Worm (Caenorhabditis elegans) whole organism, L4 larva: ENCODE data around the gene R74.7.

ENCODE experiments used
- F49E8.2 ChIP-seq: sonication (generic microtip); optimal IDR thresholded peaks from 2 replicates; lab custom pipeline; 2016; ENCODE audit warnings: missing compliant biosample characterization, mild to moderate bottlenecking, missing genetic modification characterization, borderline replicate concordance
- R02D3.7 ChIP-seq: fragments of 150-350 bp; sonication (generic microtip); optimal IDR thresholded peaks from 3 replicates; lab custom pipeline; 2014; ENCODE audit warnings: missing biosample characterization, missing genetic modification characterization
- T20F7.1 ChIP-seq: fragments of 200-800 bp; sonication (Bioruptor generic); optimal IDR thresholded peaks from 2 replicates; lab custom pipeline; 2018; ENCODE audit warnings: mild to moderate bottlenecking, missing genetic modification characterization, missing compliant biosample characterization
- T26A8.4 ChIP-seq: fragments of 200-800 bp; sonication (Bioruptor generic); IDR thresholded peaks from 2 replicates; pipeline ENCODE4 v1.3.6; 2022; ENCODE audit warnings: missing genetic modification characterization, missing compliant biosample characterization
- aha-1 ChIP-seq: fragments of 150-350 bp; peaks from one replicate; lab custom pipeline; 2014; ENCODE audit warnings: missing biosample characterization, missing genetic modification characterization
- aly-2 ChIP-seq: sonication (generic microtip); optimal IDR thresholded peaks from 2 replicates; lab custom pipeline; 2018; ENCODE audit warnings: missing biosample characterization, missing genetic modification characterization
- arid-1 ChIP-seq: fragments of 200-800 bp; sonication (Bioruptor generic); conservative IDR thresholded peaks from 2 replicates; pipeline ENCODE4 v1.3.6; 2022; ENCODE audit warnings: missing genetic modification reagents, missing genetic modification characterization, missing compliant biosample characterization
- ceh-20 ChIP-seq: fragments of 200-800 bp; sonication (Bioruptor generic); IDR thresholded peaks from 2 replicates; pipeline ENCODE4 v1.3.6; 2022; ENCODE audit warnings: missing genetic modification reagents, missing genetic modification characterization, missing compliant biosample characterization
- ceh-28 ChIP-seq: fragments of 150-350 bp; optimal IDR thresholded peaks from 2 replicates; lab custom pipeline; 2014; ENCODE audit warnings: missing biosample characterization, missing genetic modification reagents, missing genetic modification characterization
- ceh-32 ChIP-seq: sonication (generic microtip); optimal IDR thresholded peaks from 2 replicates; lab custom pipeline; 2016; ENCODE audit warnings: mild to moderate bottlenecking, missing genetic modification characterization, missing compliant biosample characterization; ENCODE audit not compliant: poor library complexity
- ceh-44 ChIP-seq: fragments of 200-800 bp; sonication (Bioruptor generic); IDR thresholded peaks from 2 replicates; pipeline ENCODE4 v1.3.6; 2022; ENCODE audit warnings: missing genetic modification reagents, missing genetic modification characterization, missing compliant biosample characterization
- ceh-82 ChIP-seq: sonication (generic microtip); optimal IDR thresholded peaks from 2 replicates; lab custom pipeline; 2017; ENCODE audit warnings: missing biosample characterization, missing genetic modification characterization
- daf-12 ChIP-seq: fragments of 150-350 bp; optimal IDR thresholded peaks from 2 replicates; lab custom pipeline; 2014; ENCODE audit warnings: missing biosample characterization, missing genetic modification reagents, missing genetic modification characterization
- duxl-1 ChIP-seq: sonication (generic microtip); optimal IDR thresholded peaks from 2 replicates; lab custom pipeline; 2016; ENCODE audit warnings: mild to moderate bottlenecking, missing genetic modification characterization, moderate library complexity, missing compliant biosample characterization; ENCODE audit not compliant: poor library complexity
- dve-1 ChIP-seq: sonication (generic microtip); optimal IDR thresholded peaks from 2 replicates; lab custom pipeline; 2017; ENCODE audit warnings: antibody characterized with exemption, mild to moderate bottlenecking, missing genetic modification characterization, missing compliant biosample characterization; ENCODE audit not compliant: insufficient read depth
- hif-1 ChIP-seq, 2 experiments: sonication (generic microtip); optimal IDR thresholded peaks; 2 replicates each; lab custom pipeline; 2016 to 2017; ENCODE audit warnings: missing compliant biosample characterization in 2 of 2, missing genetic modification characterization in 2 of 2, missing genetic modification reagents in 2 of 2, missing genotype in 2 of 2, mild to moderate bottlenecking in 1 of 2
- hmg-1.1 ChIP-seq: fragments of 200-800 bp; sonication (Bioruptor generic); IDR thresholded peaks from 2 replicates; pipeline ENCODE4 v1.3.6; 2022; ENCODE audit warnings: missing genetic modification reagents, missing genetic modification characterization, missing compliant biosample characterization
- lin-38 ChIP-seq: fragments of 200-800 bp; sonication (Bioruptor generic); IDR thresholded peaks from 2 replicates; pipeline ENCODE4 v1.3.6; 2022; ENCODE audit warnings: missing genetic modification reagents, missing genetic modification characterization, missing compliant biosample characterization
- lin-39 ChIP-seq: fragments of 150-350 bp; optimal IDR thresholded peaks from 2 replicates; lab custom pipeline; 2014; ENCODE audit warnings: missing biosample characterization, missing genetic modification reagents, missing genetic modification characterization
- madf-9 ChIP-seq: fragments of 200-800 bp; sonication (Bioruptor generic); conservative IDR thresholded peaks from 2 replicates; pipeline ENCODE4 v1.3.6; 2022; ENCODE audit warnings: missing genetic modification reagents, missing genetic modification characterization, missing compliant biosample characterization
- mdl-1 ChIP-seq, 2 experiments: fragments of 150-350 bp in 1 of 2; sonication (generic microtip) in 1 of 2; optimal IDR thresholded peaks; 2 replicates each; lab custom pipeline; 2014 to 2017; ENCODE audit warnings: missing biosample characterization in 2 of 2, missing genetic modification characterization in 2 of 2
- mep-1 ChIP-seq: fragments of 150-350 bp; sonication (generic microtip); optimal IDR thresholded peaks from 3 replicates; lab custom pipeline; 2014; ENCODE audit warnings: missing biosample characterization, missing genetic modification characterization
- mes-2 ChIP-seq: sonication (generic microtip); optimal IDR thresholded peaks from 2 replicates; lab custom pipeline; 2016; ENCODE audit warnings: missing genotype, mild to moderate bottlenecking, missing genetic modification characterization, missing compliant biosample characterization; ENCODE audit not compliant: poor library complexity, severe bottlenecking
- mxl-3 ChIP-seq: fragments of 200-800 bp; sonication (Bioruptor generic); optimal IDR thresholded peaks from 2 replicates; lab custom pipeline; 2018; ENCODE audit warnings: mild to moderate bottlenecking, missing genetic modification characterization, missing compliant biosample characterization
- nhr-102 ChIP-seq: sonication (generic microtip); optimal IDR thresholded peaks from 2 replicates; lab custom pipeline; 2016; ENCODE audit warnings: mild to moderate bottlenecking, missing genetic modification characterization, moderate library complexity, missing compliant biosample characterization
- nhr-11 ChIP-seq: fragments of 150-350 bp; optimal IDR thresholded peaks from 2 replicates; lab custom pipeline; 2014; ENCODE audit warnings: missing biosample characterization, missing genetic modification characterization
- nhr-111 ChIP-seq: fragments of 200-800 bp; sonication (Bioruptor generic); optimal IDR thresholded peaks from 2 replicates; lab custom pipeline; 2018; ENCODE audit warnings: mild to moderate bottlenecking, missing genetic modification characterization, missing compliant biosample characterization
- nhr-25 ChIP-seq: sonication (generic microtip); optimal IDR thresholded peaks from 2 replicates; lab custom pipeline; 2017; ENCODE audit warnings: missing genetic modification characterization, mild to moderate bottlenecking, missing compliant biosample characterization, antibody characterized with exemption, moderate library complexity, borderline replicate concordance; ENCODE audit not compliant: insufficient read depth
- nhr-28 ChIP-seq: fragments of 150-350 bp; optimal IDR thresholded peaks from 2 replicates; lab custom pipeline; 2014; ENCODE audit warnings: missing biosample characterization, missing genetic modification characterization
- nhr-41 ChIP-seq: fragments of 200-800 bp; sonication (Bioruptor generic); IDR thresholded peaks from 2 replicates; pipeline ENCODE4 v1.3.6; 2022; ENCODE audit warnings: missing genetic modification reagents, missing genetic modification characterization, missing compliant biosample characterization
- nhr-48 ChIP-seq: sonication (generic microtip); optimal IDR thresholded peaks from 2 replicates; lab custom pipeline; 2016; ENCODE audit warnings: mild to moderate bottlenecking, missing genetic modification characterization, missing compliant biosample characterization
- pha-4 ChIP-seq, 2 experiments: fragments of 150-350 bp in 1 of 2; fragments of 200-800 bp in 1 of 2; sonication (Bioruptor generic) in 1 of 2; IDR thresholded peaks in 1 of 2; optimal IDR thresholded peaks in 1 of 2; 2 replicates each; pipeline versions ENCODE4 v1.3.6 to Lab custom; 2014 to 2022; ENCODE audit warnings: missing genetic modification characterization in 2 of 2, missing genetic modification reagents in 2 of 2, missing biosample characterization in 1 of 2, missing compliant biosample characterization in 1 of 2
- php-3 ChIP-seq: fragments of 200-800 bp; sonication (Bioruptor generic); IDR thresholded peaks from 2 replicates; pipeline ENCODE4 v1.3.6; 2022; ENCODE audit warnings: missing genetic modification reagents, missing genetic modification characterization, missing compliant biosample characterization
- rbr-2 ChIP-seq: sonication (generic microtip); optimal IDR thresholded peaks from 2 replicates; lab custom pipeline; 2016; ENCODE audit warnings: missing genotype, missing genetic modification characterization, missing compliant biosample characterization
- tag-97 ChIP-seq: fragments of 200-800 bp; sonication (Bioruptor generic); IDR thresholded peaks from 2 replicates; pipeline ENCODE4 v1.3.6; 2022; ENCODE audit warnings: missing genetic modification characterization, missing compliant biosample characterization
- unc-62 ChIP-seq, 3 experiments: fragments of 150-350 bp in 1 of 3; sonication (generic microtip); optimal IDR thresholded peaks in 2 of 3; peaks in 1 of 3; 1 replicate in 1 of 3; 2 replicates in 2 of 3; lab custom pipeline; 2014 to 2017; ENCODE audit warnings: missing biosample characterization in 3 of 3, missing genetic modification characterization in 3 of 3, missing genetic modification reagents in 3 of 3, missing genotype in 1 of 3
- vab-7 ChIP-seq: fragments of 200-800 bp; sonication (Bioruptor generic); IDR thresholded peaks from 2 replicates; pipeline ENCODE4 v1.3.6; 2022; ENCODE audit warnings: missing genetic modification reagents, missing genetic modification characterization, missing compliant biosample characterization
- zip-2 ChIP-seq: fragments of 150-350 bp; optimal IDR thresholded peaks from 2 replicates; lab custom pipeline; 2014; ENCODE audit warnings: missing biosample characterization, missing genetic modification characterization
- ztf-11 ChIP-seq: fragments of 150-350 bp; optimal IDR thresholded peaks from 2 replicates; lab custom pipeline; 2014; ENCODE audit warnings: missing biosample characterization, missing genetic modification characterization
- ztf-7 ChIP-seq: fragments of 150-350 bp; optimal IDR thresholded peaks from 2 replicates; lab custom pipeline; 2014; ENCODE audit warnings: missing biosample characterization, missing genetic modification characterization

Gene R74.7

DNA sequence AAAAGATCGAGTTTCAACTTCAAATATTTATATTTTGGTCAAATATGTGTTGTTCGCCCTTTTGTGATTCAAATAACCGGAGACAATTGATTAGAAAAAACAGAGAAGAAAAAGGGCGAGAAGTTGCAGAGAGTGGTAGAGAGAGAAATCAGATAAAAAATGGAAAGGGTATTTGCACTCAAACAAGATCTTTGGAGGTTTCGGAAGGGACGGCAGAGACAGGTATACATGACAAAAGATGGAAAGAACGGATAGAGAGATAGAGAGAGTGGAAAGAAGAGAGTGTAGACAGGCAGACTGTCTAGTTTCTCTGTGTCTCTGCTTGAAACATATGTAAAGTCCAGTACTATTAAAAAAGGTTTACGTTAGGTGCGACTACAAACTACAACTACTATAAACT, 31.9 kb downstream of the R74.7 start (continued):
- TF ChIP-seq ceh-44 (GFP tag; lab: Robert Waterston, UW) (no peak), duxl-1 (tag; lab: Kevin White, UChicago) (no peak), nhr-11 (peak; percentile 50), zip-2 (tag; lab: Kevin White, UChicago) (no peak), php-3 (GFP tag; lab: Robert Waterston, UW) (no peak), mxl-3 (GFP tag; lab: Kevin White, UChicago) (peak; percentile 35), ztf-7 (tag; lab: Kevin White, UChicago) (no peak), tag-97 (no peak), madf-9 (no peak), dve-1 (tag; lab: Kevin White, UChicago) (no peak), nhr-48 (tag; lab: Kevin White, UChicago) (peak; percentile 64), nhr-41 (GFP tag; lab: Robert Waterston, UW) (no peak), nhr-102 (tag; lab: Kevin White, UChicago) (no peak), nhr-111 (GFP tag; lab: Kevin White, UChicago) (no peak), lin-38 (GFP tag; lab: Robert Waterston, UW) (no peak), ztf-11 (tag; lab: Kevin White, UChicago) (no peak), R02D3.7 (tag; lab: Kevin White, UChicago) (no peak), arid-1 (GFP tag; lab: Robert Waterston, UW) (no peak), hif-1 (tag; optimal IDR thresholded peaks at IDR 0.05; lab: Kevin White, UChicago) (no peak), nhr-28 (tag; lab: Kevin White, UChicago) (peak; percentile 61), mes-2 (tag; lab: Kevin White, UChicago) (peak; percentile 30), rbr-2 (tag; lab: Kevin White, UChicago) (no peak), mep-1 (tag; lab: Kevin White, UChicago) (peak; percentile 41), T20F7.1 (GFP tag; lab: Kevin White, UChicago) (no peak), pha-4 (GFP tag; IDR thresholded peaks at IDR 0.05; lab: Robert Waterston, UW) (no peak), pha-4 (tag; optimal IDR thresholded peaks at IDR 0.05; lab: Kevin White, UChicago) (no peak), daf-12 (tag; lab: Kevin White, UChicago) (no peak), ceh-20 (GFP tag; lab: Robert Waterston, UW) (no peak), aha-1 (tag; lab: Kevin White, UChicago) (peak; percentile 73), ceh-32 (tag; lab: Kevin White, UChicago) (no peak), nhr-25 (tag; lab: Kevin White, UChicago) (peak; percentile 59), unc-62 (GFP tag; optimal IDR thresholded peaks at IDR 0.05 in 1 of 2; lab: Kevin White, UChicago) (peak in 1 of 2 experiments; percentile 62), unc-62 (tag; optimal IDR thresholded peaks at IDR 0.05; lab: Kevin White, UChicago) (no peak), mdl-1 (tag; optimal IDR thresholded peaks at IDR 0.05; lab: Kevin White, UChicago) (peak in 1 of 2 experiments; percentile 36), aly-2 (tag; lab: Kevin White, UChicago) (no peak), T26A8.4 (no peak), lin-39 (no peak), ceh-82 (tag; lab: Kevin White, UChicago) (no peak), F49E8.2 (tag; lab: Kevin White, UChicago) (no peak), vab-7 (GFP tag; lab: Robert Waterston, UW) (no peak), hmg-1.1 (GFP tag; lab: Robert Waterston, UW) (peak; percentile 27; the same call in 1 of the 2 replicates), ceh-28 (tag; lab: Kevin White, UChicago) (no peak)
- TF ChIP-seq, all 104 proteins: peak for 17
